Worm (Caenorhabditis elegans): ENCODE results near the gene C49F5.5.

ce11 chrX:11953229-11953628 lies 32.8 kb upstream of the C49F5.5 start, which contains the start of gene T08D10.4:
- no peak for TF ChIP-seq tbx-8 (GFP tag; optimal IDR thresholded peaks at IDR 0.05)
- no peak for TF ChIP-seq ceh-83 (GFP tag; optimal IDR thresholded peaks at IDR 0.05)
